Worm (Caenorhabditis elegans) whole organism, L4 larva: ENCODE results near the gene R09E10.6.

Experiments
- D1046.2 ChIP-seq: fragments of 200-800 bp; sonication (Bioruptor generic); IDR thresholded peaks from 2 replicates; pipeline ENCODE4 v1.3.6; 2022; ENCODE audit warnings: missing genetic modification characterization, missing compliant biosample characterization
- F37D6.2 ChIP-seq: sonication (generic microtip); optimal IDR thresholded peaks from 2 replicates; lab custom pipeline; 2016; ENCODE audit warnings: mild to moderate bottlenecking, missing genetic modification characterization, missing compliant biosample characterization
- R02D3.7 ChIP-seq: fragments of 150-350 bp; sonication (generic microtip); optimal IDR thresholded peaks from 3 replicates; lab custom pipeline; 2014; ENCODE audit warnings: missing biosample characterization, missing genetic modification characterization
- T26A8.4 ChIP-seq: fragments of 200-800 bp; sonication (Bioruptor generic); IDR thresholded peaks from 2 replicates; pipeline ENCODE4 v1.3.6; 2022; ENCODE audit warnings: missing genetic modification characterization, missing compliant biosample characterization
- Y105C5A.15 ChIP-seq: fragments of 200-800 bp; sonication (Bioruptor generic); IDR thresholded peaks from 2 replicates; pipeline ENCODE4 v1.3.6; 2022; ENCODE audit warnings: missing genetic modification characterization, missing compliant biosample characterization
- Y5F2A.4 ChIP-seq: fragments of 200-800 bp; sonication (Bioruptor generic); optimal IDR thresholded peaks from 2 replicates; lab custom pipeline; 2018; ENCODE audit warnings: mild to moderate bottlenecking, missing genetic modification characterization, missing compliant biosample characterization
- ZK546.5 ChIP-seq, 2 experiments: sonication (generic microtip); optimal IDR thresholded peaks; 2 replicates each; lab custom pipeline; 2017; ENCODE audit warnings: missing biosample characterization in 2 of 2, missing genetic modification characterization in 2 of 2
- aly-2 ChIP-seq: sonication (generic microtip); optimal IDR thresholded peaks from 2 replicates; lab custom pipeline; 2018; ENCODE audit warnings: missing biosample characterization, missing genetic modification characterization
- arid-1 ChIP-seq: fragments of 200-800 bp; sonication (Bioruptor generic); conservative IDR thresholded peaks from 2 replicates; pipeline ENCODE4 v1.3.6; 2022; ENCODE audit warnings: missing genetic modification reagents, missing genetic modification characterization, missing compliant biosample characterization
- attf-4 ChIP-seq: sonication (generic microtip); optimal IDR thresholded peaks from 3 replicates; lab custom pipeline; 2017; ENCODE audit warnings: missing biosample characterization, missing genetic modification characterization
- ceh-20 ChIP-seq: fragments of 200-800 bp; sonication (Bioruptor generic); IDR thresholded peaks from 2 replicates; pipeline ENCODE4 v1.3.6; 2022; ENCODE audit warnings: missing genetic modification reagents, missing genetic modification characterization, missing compliant biosample characterization
- ces-1 ChIP-seq: fragments of 150-350 bp; sonication (generic microtip); optimal IDR thresholded peaks from 4 replicates; lab custom pipeline; 2014; ENCODE audit warnings: missing biosample characterization, missing genetic modification reagents, missing genetic modification characterization
- cey-2 ChIP-seq: sonication (generic microtip); optimal IDR thresholded peaks from 3 replicates; lab custom pipeline; 2017; ENCODE audit warnings: missing genetic modification characterization, mild to moderate bottlenecking, missing compliant biosample characterization, antibody characterized with exemption, borderline replicate concordance; ENCODE audit not compliant: insufficient read depth
- ctbp-1 ChIP-seq: fragments of 200-800 bp; sonication (Bioruptor generic); IDR thresholded peaks from 2 replicates; pipeline ENCODE4 v1.3.6; 2022; ENCODE audit warnings: missing genetic modification reagents, missing genetic modification characterization, missing compliant biosample characterization
- daf-12 ChIP-seq: fragments of 150-350 bp; optimal IDR thresholded peaks from 2 replicates; lab custom pipeline; 2014; ENCODE audit warnings: missing biosample characterization, missing genetic modification reagents, missing genetic modification characterization
- daf-16 ChIP-seq, 3 experiments: sonication (generic microtip); optimal IDR thresholded peaks; 2 replicates each; lab custom pipeline; 2016 to 2017; ENCODE audit warnings: missing genetic modification characterization in 3 of 3, missing genetic modification reagents in 3 of 3, mild to moderate bottlenecking in 2 of 3, missing compliant biosample characterization in 2 of 3, missing biosample characterization in 1 of 3, moderate library complexity in 1 of 3
- daf-19 ChIP-seq: fragments of 200-800 bp; sonication (Bioruptor generic); conservative IDR thresholded peaks from 2 replicates; pipeline ENCODE4 v1.3.6; 2022; ENCODE audit warnings: missing genetic modification characterization, missing compliant biosample characterization
- dmd-8 ChIP-seq: fragments of 200-800 bp; sonication (Bioruptor generic); IDR thresholded peaks from 2 replicates; pipeline ENCODE4 v1.3.6; 2022; ENCODE audit warnings: missing genetic modification characterization, missing compliant biosample characterization
- dpl-1 ChIP-seq: fragments of 150-350 bp; optimal IDR thresholded peaks from 2 replicates; lab custom pipeline; 2014; ENCODE audit warnings: missing biosample characterization, missing genetic modification reagents, missing genetic modification characterization
- duxl-1 ChIP-seq: sonication (generic microtip); optimal IDR thresholded peaks from 2 replicates; lab custom pipeline; 2016; ENCODE audit warnings: mild to moderate bottlenecking, missing genetic modification characterization, moderate library complexity, missing compliant biosample characterization; ENCODE audit not compliant: poor library complexity
- dve-1 ChIP-seq: sonication (generic microtip); optimal IDR thresholded peaks from 2 replicates; lab custom pipeline; 2017; ENCODE audit warnings: antibody characterized with exemption, mild to moderate bottlenecking, missing genetic modification characterization, missing compliant biosample characterization; ENCODE audit not compliant: insufficient read depth
- egl-27 ChIP-seq: sonication (generic microtip); optimal IDR thresholded peaks from 3 replicates; lab custom pipeline; 2017; ENCODE audit warnings: missing biosample characterization, missing genetic modification reagents, missing genetic modification characterization
- egl-43 ChIP-seq: fragments of 200-800 bp; sonication (Bioruptor generic); IDR thresholded peaks from 2 replicates; pipeline ENCODE4 v1.3.6; 2022; ENCODE audit warnings: missing genetic modification reagents, missing genetic modification characterization, missing compliant biosample characterization
- fkh-10 ChIP-seq: fragments of 150-350 bp; optimal IDR thresholded peaks from 2 replicates; lab custom pipeline; 2014; ENCODE audit warnings: missing biosample characterization, missing genetic modification reagents, missing genetic modification characterization
- hif-1 ChIP-seq, 2 experiments: sonication (generic microtip); optimal IDR thresholded peaks; 2 replicates each; lab custom pipeline; 2016 to 2017; ENCODE audit warnings: missing compliant biosample characterization in 2 of 2, missing genetic modification characterization in 2 of 2, missing genetic modification reagents in 2 of 2, missing genotype in 2 of 2, mild to moderate bottlenecking in 1 of 2
- hlh-30 ChIP-seq: sonication (generic microtip); optimal IDR thresholded peaks from 2 replicates; lab custom pipeline; 2017; ENCODE audit warnings: antibody characterized with exemption, mild to moderate bottlenecking, missing genetic modification characterization, missing compliant biosample characterization; ENCODE audit not compliant: insufficient read depth
- hmg-1.1 ChIP-seq: fragments of 200-800 bp; sonication (Bioruptor generic); IDR thresholded peaks from 2 replicates; pipeline ENCODE4 v1.3.6; 2022; ENCODE audit warnings: missing genetic modification reagents, missing genetic modification characterization, missing compliant biosample characterization
- jun-1 ChIP-seq: fragments of 150-350 bp; optimal IDR thresholded peaks from 2 replicates; lab custom pipeline; 2014; ENCODE audit warnings: missing biosample characterization, missing genetic modification reagents, missing genetic modification characterization
- lin-38 ChIP-seq: fragments of 200-800 bp; sonication (Bioruptor generic); IDR thresholded peaks from 2 replicates; pipeline ENCODE4 v1.3.6; 2022; ENCODE audit warnings: missing genetic modification reagents, missing genetic modification characterization, missing compliant biosample characterization
- lin-39 ChIP-seq: fragments of 150-350 bp; optimal IDR thresholded peaks from 2 replicates; lab custom pipeline; 2014; ENCODE audit warnings: missing biosample characterization, missing genetic modification reagents, missing genetic modification characterization
- lsy-2 ChIP-seq, 2 experiments: fragments of 150-350 bp in 1 of 2; sonication (generic microtip) in 1 of 2; optimal IDR thresholded peaks; 2 replicates each; lab custom pipeline; 2014 to 2017; ENCODE audit warnings: missing biosample characterization in 2 of 2, missing genetic modification characterization in 2 of 2
- mdl-1 ChIP-seq, 2 experiments: fragments of 150-350 bp in 1 of 2; sonication (generic microtip) in 1 of 2; optimal IDR thresholded peaks; 2 replicates each; lab custom pipeline; 2014 to 2017; ENCODE audit warnings: missing biosample characterization in 2 of 2, missing genetic modification characterization in 2 of 2
- mes-2 ChIP-seq: sonication (generic microtip); optimal IDR thresholded peaks from 2 replicates; lab custom pipeline; 2016; ENCODE audit warnings: missing genotype, mild to moderate bottlenecking, missing genetic modification characterization, missing compliant biosample characterization; ENCODE audit not compliant: poor library complexity, severe bottlenecking
- mxl-2 ChIP-seq: fragments of 200-800 bp; sonication (Bioruptor generic); conservative IDR thresholded peaks from 2 replicates; pipeline ENCODE4 v1.3.6; 2022; ENCODE audit warnings: missing genetic modification reagents, missing genetic modification characterization, missing compliant biosample characterization
- nhr-111 ChIP-seq: fragments of 200-800 bp; sonication (Bioruptor generic); optimal IDR thresholded peaks from 2 replicates; lab custom pipeline; 2018; ENCODE audit warnings: mild to moderate bottlenecking, missing genetic modification characterization, missing compliant biosample characterization
- nhr-25 ChIP-seq: sonication (generic microtip); optimal IDR thresholded peaks from 2 replicates; lab custom pipeline; 2017; ENCODE audit warnings: missing genetic modification characterization, mild to moderate bottlenecking, missing compliant biosample characterization, antibody characterized with exemption, moderate library complexity, borderline replicate concordance; ENCODE audit not compliant: insufficient read depth
- nhr-41 ChIP-seq: fragments of 200-800 bp; sonication (Bioruptor generic); IDR thresholded peaks from 2 replicates; pipeline ENCODE4 v1.3.6; 2022; ENCODE audit warnings: missing genetic modification reagents, missing genetic modification characterization, missing compliant biosample characterization
- nhr-48 ChIP-seq: sonication (generic microtip); optimal IDR thresholded peaks from 2 replicates; lab custom pipeline; 2016; ENCODE audit warnings: mild to moderate bottlenecking, missing genetic modification characterization, missing compliant biosample characterization
- nhr-6 ChIP-seq: fragments of 150-350 bp; optimal IDR thresholded peaks from 2 replicates; lab custom pipeline; 2014; ENCODE audit warnings: missing biosample characterization, missing genetic modification characterization
- nhr-77 ChIP-seq: fragments of 150-350 bp; optimal IDR thresholded peaks from 2 replicates; lab custom pipeline; 2014; ENCODE audit warnings: missing biosample characterization, missing genetic modification characterization
- pha-4 ChIP-seq, 2 experiments: fragments of 150-350 bp in 1 of 2; fragments of 200-800 bp in 1 of 2; sonication (Bioruptor generic) in 1 of 2; IDR thresholded peaks in 1 of 2; optimal IDR thresholded peaks in 1 of 2; 2 replicates each; pipeline versions ENCODE4 v1.3.6 to Lab custom; 2014 to 2022; ENCODE audit warnings: missing genetic modification characterization in 2 of 2, missing genetic modification reagents in 2 of 2, missing biosample characterization in 1 of 2, missing compliant biosample characterization in 1 of 2
- php-3 ChIP-seq: fragments of 200-800 bp; sonication (Bioruptor generic); IDR thresholded peaks from 2 replicates; pipeline ENCODE4 v1.3.6; 2022; ENCODE audit warnings: missing genetic modification reagents, missing genetic modification characterization, missing compliant biosample characterization
- saeg-2 ChIP-seq: fragments of 200-800 bp; sonication (Bioruptor generic); IDR thresholded peaks from 2 replicates; pipeline ENCODE4 v1.3.6; 2022; ENCODE audit warnings: missing genetic modification reagents, missing genetic modification characterization, missing compliant biosample characterization
- spr-3 ChIP-seq: fragments of 200-800 bp; sonication (Bioruptor generic); optimal IDR thresholded peaks from 2 replicates; lab custom pipeline; 2018; ENCODE audit warnings: mild to moderate bottlenecking, missing genetic modification characterization, missing compliant biosample characterization
- tag-97 ChIP-seq: fragments of 200-800 bp; sonication (Bioruptor generic); IDR thresholded peaks from 2 replicates; pipeline ENCODE4 v1.3.6; 2022; ENCODE audit warnings: missing genetic modification characterization, missing compliant biosample characterization
- zag-1 ChIP-seq: fragments of 150-350 bp; optimal IDR thresholded peaks from 2 replicates; lab custom pipeline; 2014; ENCODE audit warnings: missing biosample characterization, missing genetic modification characterization
- zfp-3 ChIP-seq: fragments of 200-800 bp; sonication (Bioruptor generic); conservative IDR thresholded peaks from 2 replicates; pipeline ENCODE4 v1.3.6; 2022; ENCODE audit warnings: missing genetic modification reagents, missing genetic modification characterization, missing compliant biosample characterization
- zip-2 ChIP-seq: fragments of 150-350 bp; optimal IDR thresholded peaks from 2 replicates; lab custom pipeline; 2014; ENCODE audit warnings: missing biosample characterization, missing genetic modification characterization

Gene R09E10.6

DNA sequence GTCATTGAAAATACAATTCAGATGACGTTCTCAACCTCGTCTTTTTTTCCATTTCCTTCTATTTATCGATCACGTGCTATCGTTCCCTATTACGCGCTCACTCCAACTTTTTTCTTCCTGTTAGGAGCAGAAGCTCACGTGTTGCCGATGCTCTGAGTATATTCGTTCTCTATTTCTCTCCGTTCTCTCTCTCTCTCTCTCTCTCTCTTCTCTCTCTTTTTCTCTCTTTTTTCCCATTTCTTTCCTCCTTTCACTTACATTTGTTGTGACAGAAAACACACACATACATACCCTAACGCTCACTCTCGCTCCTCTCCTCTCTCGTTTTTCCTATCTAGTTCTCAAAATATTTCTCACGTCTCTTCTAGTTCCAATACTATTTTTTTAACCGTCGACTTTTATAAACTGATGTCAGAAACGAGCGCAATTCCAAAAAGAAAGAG is 41.6 kb downstream of the R09E10.6 start (continued):
- TF ChIP-seq mes-2 = peak; percentile 70
- peak; percentile 72 for TF ChIP-seq mxl-2 (GFP tag; lab: Robert Waterston, UW)
- peak; percentile 77 for TF ChIP-seq F37D6.2
- peak; percentile 91 for TF ChIP-seq ctbp-1
- TF ChIP-seq nhr-77 (tag; lab: Kevin White, UChicago) = peak; percentile 82
- peak; percentile 88 for TF ChIP-seq pha-4 (GFP tag; IDR thresholded peaks at IDR 0.05; lab: Robert Waterston, UW)
- peak; percentile 66 for TF ChIP-seq pha-4 (tag; optimal IDR thresholded peaks at IDR 0.05; lab: Kevin White, UChicago)
- TF ChIP-seq arid-1 (GFP tag; lab: Robert Waterston, UW) = no peak
- TF ChIP-seq dmd-8 (GFP tag; lab: Robert Waterston, UW) = no peak
- no peak for TF ChIP-seq nhr-111 (GFP tag; lab: Kevin White, UChicago)
- TF ChIP-seq daf-12 (tag; lab: Kevin White, UChicago) = no peak
- TF ChIP-seq ces-1 (GFP tag; lab: Kevin White, UChicago) = no peak
- peak; percentile 61 for TF ChIP-seq dpl-1
- TF ChIP-seq aly-2 (tag; lab: Kevin White, UChicago) = no peak
- TF ChIP-seq jun-1 = peak; percentile 80
- TF ChIP-seq daf-16 (GFP tag; optimal IDR thresholded peaks at IDR 0.05; lab: Kevin White, UChicago) = peak; percentile 48 to 65
- peak; percentile 67 for TF ChIP-seq daf-16 (tag; optimal IDR thresholded peaks at IDR 0.05; lab: Kevin White, UChicago)
- peak in 1 of 2 experiments; percentile 10 for TF ChIP-seq ZK546.5 (tag; optimal IDR thresholded peaks at IDR 0.05; lab: Kevin White, UChicago)
- TF ChIP-seq nhr-6 (tag; lab: Kevin White, UChicago) = peak; percentile 67
- TF ChIP-seq duxl-1 (tag; lab: Kevin White, UChicago) = peak; percentile 17
- peak; percentile 93 for TF ChIP-seq fkh-10 (GFP tag; lab: Kevin White, UChicago)
- TF ChIP-seq nhr-25 (tag; lab: Kevin White, UChicago) = peak; percentile 37
- TF ChIP-seq R02D3.7 (tag; lab: Kevin White, UChicago) = no peak
- peak; percentile 98 for TF ChIP-seq hlh-30 (tag; lab: Kevin White, UChicago)
- TF ChIP-seq zag-1 = peak; percentile 36
- TF ChIP-seq ceh-20 (GFP tag; lab: Robert Waterston, UW) = peak; percentile 93
- TF ChIP-seq Y5F2A.4 (GFP tag; lab: Kevin White, UChicago) = no peak
- TF ChIP-seq zip-2 = no peak
- no peak for TF ChIP-seq egl-27 (tag; lab: Kevin White, UChicago)
- TF ChIP-seq Y105C5A.15 = 0 out of 2 replicates have a peak, but pooled peaks have one; percentile 12
- peak; percentile 95 for TF ChIP-seq dve-1 (tag; lab: Kevin White, UChicago)
- peak; percentile 92 for TF ChIP-seq nhr-48 (tag; lab: Kevin White, UChicago)
- no peak for TF ChIP-seq nhr-41 (GFP tag; lab: Robert Waterston, UW)
- no peak for TF ChIP-seq attf-4 (tag; lab: Kevin White, UChicago)
- 0 out of 2 replicates have a peak, but pooled peaks have one; percentile 56 for TF ChIP-seq saeg-2
- peak; percentile 71 to 99 for TF ChIP-seq mdl-1 (tag; optimal IDR thresholded peaks at IDR 0.05; lab: Kevin White, UChicago)
- TF ChIP-seq lin-38 = peak; percentile 56
- no peak for TF ChIP-seq D1046.2 (GFP tag; lab: Robert Waterston, UW)
- TF ChIP-seq hmg-1.1 (GFP tag; lab: Robert Waterston, UW) = peak; percentile 91
- TF ChIP-seq spr-3 (GFP tag; lab: Kevin White, UChicago) = no peak
- TF ChIP-seq egl-43 (GFP tag; lab: Robert Waterston, UW) = no peak; the same call in none of the 2 replicates
- TF ChIP-seq T26A8.4 (GFP tag; lab: Robert Waterston, UW) = peak; percentile 43; the same call in 1 of the 2 replicates
- TF ChIP-seq hif-1 (tag; optimal IDR thresholded peaks at IDR 0.05; lab: Kevin White, UChicago) = peak; percentile 33 to 83
- TF ChIP-seq php-3 (GFP tag; lab: Robert Waterston, UW) = peak; percentile 45; the same call in 1 of the 2 replicates
- TF ChIP-seq lin-39 (tag; lab: Kevin White, UChicago) = no peak
- TF ChIP-seq lsy-2 (tag; optimal IDR thresholded peaks at IDR 0.05; lab: Kevin White, UChicago) = peak; percentile 80 to 87
- TF ChIP-seq zfp-3 (GFP tag; lab: Robert Waterston, UW) = 0 out of 2 replicates have a peak, but pooled peaks have one; percentile 50
- TF ChIP-seq cey-2 = peak; percentile 52
- TF ChIP-seq tag-97 = no peak
- TF ChIP-seq daf-19 (GFP tag; lab: Robert Waterston, UW) = no peak
